Fruit fly (Drosophila melanogaster) whole organism: ENCODE measurements around the gene erm.

ENCODE experiments used
- CG8478 ChIP-seq: fragments of >200 bp; optimal IDR thresholded peaks from 2 replicates; lab custom pipeline; 2018; ENCODE audit warnings: inconsistent platforms
- Dll ChIP-seq: fragments of >200 bp; optimal IDR thresholded peaks from 2 replicates; lab custom pipeline; 2017
- EcR ChIP-seq, 2 experiments: fragments of >200 bp; optimal IDR thresholded peaks; 2 replicates each; lab custom pipeline; 2017; ENCODE audit warnings: missing biosample characterization in 2 of 2, missing genetic modification characterization in 2 of 2, missing genetic modification reagents in 2 of 2
- pan ChIP-seq: fragments of >200 bp; optimal IDR thresholded peaks from 2 replicates; lab custom pipeline; 2017
- psq ChIP-seq: fragments of >200 bp; optimal IDR thresholded peaks from 2 replicates; lab custom pipeline; 2017
- usp ChIP-seq: fragments of >200 bp; optimal IDR thresholded peaks from 2 replicates; lab custom pipeline; 2017; ENCODE audit warnings: missing biosample characterization, missing genetic modification characterization, mixed read lengths

dm6 chr2L:2013057-2013456, 42.9 kb upstream of the erm start:
- TF ChIP-seq Dll (lab: Kevin White, UChicago): no peak
- TF ChIP-seq usp (GFP tag; lab: Kevin White, UChicago): no peak
- TF ChIP-seq psq (lab: Kevin White, UChicago): no peak
- no peak for TF ChIP-seq CG8478 (lab: Kevin White, UChicago)
- no peak for TF ChIP-seq pan (lab: Kevin White, UChicago)
- TF ChIP-seq EcR (GFP tag; optimal IDR thresholded peaks at IDR 0.05; lab: Kevin White, UChicago): no peak
